Fruit fly (Drosophila melanogaster): ENCODE measurements around the gene CG8677.
A peak's percentile ranks its signal among the peaks of the same experiment; 100 is the strongest.

The CG8677 gene

dm6 chr2L:21219640-21220085, 1.4 kb upstream of the CG8677 start (continued):
- TF ChIP-seq CG11294 (GFP tag; IDR thresholded peaks at IDR 0.05) = no peak
- no peak for TF ChIP-seq CG8119 (GFP tag; IDR thresholded peaks at IDR 0.05)
- TF ChIP-seq CG9139 (GFP tag; optimal IDR thresholded peaks at IDR 0.05) = peak; percentile 16
- TF ChIP-seq CG3032 (tag; optimal IDR thresholded peaks at IDR 0.05) = no peak
- no peak for TF ChIP-seq pdm3 (GFP tag; optimal IDR thresholded peaks at IDR 0.05)
- TF ChIP-seq CG10631 (GFP tag; optimal IDR thresholded peaks at IDR 0.05) = no peak
- no peak for TF ChIP-seq CG32006 (GFP tag; optimal IDR thresholded peaks at IDR 0.05)
- TF ChIP-seq achi (GFP tag; optimal IDR thresholded peaks at IDR 0.05) = no peak
- no peak for TF ChIP-seq CG31627 (GFP tag; optimal IDR thresholded peaks at IDR 0.05)
- TF ChIP-seq OdsH (GFP tag; optimal IDR thresholded peaks at IDR 0.05) = no peak
- TF ChIP-seq CG6854 (GFP tag; optimal IDR thresholded peaks at IDR 0.05) = no peak
- TF ChIP-seq Eip78C (GFP tag) = peak; percentile 84
- 0 out of 3 replicates have a peak, but pooled peaks have one; percentile 56 for TF ChIP-seq eg (GFP tag; IDR thresholded peaks at IDR 0.05)
- no peak for TF ChIP-seq Eip93F (GFP tag; optimal IDR thresholded peaks at IDR 0.05)
- TF ChIP-seq fd85E (GFP tag; optimal IDR thresholded peaks at IDR 0.05) = no peak
- TF ChIP-seq CG34406 (GFP tag; optimal IDR thresholded peaks at IDR 0.05) = no peak
- TF ChIP-seq Blimp-1 (GFP tag; optimal IDR thresholded peaks at IDR 0.05) = no peak
- no peak for TF ChIP-seq CG4318 (GFP tag; optimal IDR thresholded peaks at IDR 0.05)
- TF ChIP-seq Gug (GFP tag; IDR thresholded peaks at IDR 0.05) = no peak
- TF ChIP-seq Met (GFP tag; optimal IDR thresholded peaks at IDR 0.05) = no peak
- no peak for TF ChIP-seq Hr39 (GFP tag; optimal IDR thresholded peaks at IDR 0.05)
- no peak for TF ChIP-seq CG1621 (tag; optimal IDR thresholded peaks at IDR 0.05)
- TF ChIP-seq ss (GFP tag; optimal IDR thresholded peaks at IDR 0.05) = peak; percentile 19 to 26
- no peak for TF ChIP-seq CG8632 (GFP tag; optimal IDR thresholded peaks at IDR 0.05)
- TF ChIP-seq CG6792 (GFP tag; optimal IDR thresholded peaks at IDR 0.05) = no peak
- TF ChIP-seq CG11762 (GFP tag; optimal IDR thresholded peaks at IDR 0.05; ENCODE audit: insufficient read depth) = no peak
- no peak for TF ChIP-seq dac (GFP tag; optimal IDR thresholded peaks at IDR 0.05)
- TF ChIP-seq topi (GFP tag; optimal IDR thresholded peaks at IDR 0.05) = no peak
- no peak for TF ChIP-seq Sox15 (GFP tag; optimal IDR thresholded peaks at IDR 0.05)
- no peak for TF ChIP-seq Ets21C (GFP tag; optimal IDR thresholded peaks at IDR 0.05)

- TF ChIP-seq Blimp-1 (GFP tag; optimal IDR thresholded peaks at IDR 0.05) = peak; percentile 33
- TF ChIP-seq Hr38 (GFP tag; optimal IDR thresholded peaks at IDR 0.05) = no peak
Measured at dm6 chr2L:21220396-21220795, 716 bp upstream of the CG8677 start, which contains the start of gene Atg18b. Gene Atg18b (minus strand): TSS chr2L:21220572.

- TF ChIP-seq CG15336 (GFP tag; IDR thresholded peaks at IDR 0.05) (peak; percentile 48; the same call in 1 of the 2 replicates), achi (GFP tag; optimal IDR thresholded peaks at IDR 0.05) (no peak)
Measured at dm6 chr2L:21221778-21222177, 666 bp downstream of the CG8677 start.

- TF ChIP-seq Ets21C (GFP tag; optimal IDR thresholded peaks at IDR 0.05) = no peak
- TF ChIP-seq CG31627 (GFP tag; optimal IDR thresholded peaks at IDR 0.05) = no peak
- TF ChIP-seq dac (GFP tag; optimal IDR thresholded peaks at IDR 0.05) = no peak
- no peak for TF ChIP-seq CG6808 (GFP tag; optimal IDR thresholded peaks at IDR 0.05)
- no peak for TF ChIP-seq esn (GFP tag; optimal IDR thresholded peaks at IDR 0.05)
- TF ChIP-seq CG6163 (GFP tag; IDR thresholded peaks at IDR 0.05) = no peak
- no peak for TF ChIP-seq dsx (GFP tag; optimal IDR thresholded peaks at IDR 0.05; ENCODE audit: poor library complexity, severe bottlenecking)
- no peak for TF ChIP-seq Sox15 (GFP tag; optimal IDR thresholded peaks at IDR 0.05)
- TF ChIP-seq CG10631 (GFP tag; optimal IDR thresholded peaks at IDR 0.05) = no peak
- no peak for TF ChIP-seq vri (GFP tag; optimal IDR thresholded peaks at IDR 0.05)
- TF ChIP-seq OdsH (GFP tag; optimal IDR thresholded peaks at IDR 0.05) = no peak
- TF ChIP-seq CG11762 (GFP tag; optimal IDR thresholded peaks at IDR 0.05; ENCODE audit: insufficient read depth) = no peak
- no peak for TF ChIP-seq cyc (GFP tag; optimal IDR thresholded peaks at IDR 0.05)
- no peak for TF ChIP-seq Lpt (GFP tag; optimal IDR thresholded peaks at IDR 0.05)
- no peak for TF ChIP-seq Hr39 (GFP tag; optimal IDR thresholded peaks at IDR 0.05)
Measured at dm6 chr2L:21233430-21233829, 12.3 kb downstream of the CG8677 start.

Measured in whole organism, prepupa.